Fruit fly (Drosophila melanogaster): ENCODE results near the gene Prosbeta6.
A peak's percentile ranks its signal among the peaks of the same experiment; 100 is the strongest.

Gene Prosbeta6

dm6 chr3L:16587994-16588622 is 22.1 kb downstream of the Prosbeta6 start (continued):
- TF ChIP-seq Lpt (GFP tag; optimal IDR thresholded peaks at IDR 0.05) (no peak), Gug (GFP tag; IDR thresholded peaks at IDR 0.05) (no peak), ss (GFP tag; optimal IDR thresholded peaks at IDR 0.05) (no peak), spab (GFP tag; optimal IDR thresholded peaks at IDR 0.05) (no peak), Hr39 (GFP tag; optimal IDR thresholded peaks at IDR 0.05) (peak; percentile 49), achi (GFP tag; optimal IDR thresholded peaks at IDR 0.05) (no peak), Eip78C (GFP tag) (peak; percentile 55), CG11762 (GFP tag; optimal IDR thresholded peaks at IDR 0.05; ENCODE audit: insufficient read depth) (no peak), CG10669 (GFP tag; optimal IDR thresholded peaks at IDR 0.05) (no peak), Blimp-1 (GFP tag; optimal IDR thresholded peaks at IDR 0.05) (no peak), Eip93F (GFP tag; optimal IDR thresholded peaks at IDR 0.05) (no peak), Hr4 (GFP tag; optimal IDR thresholded peaks at IDR 0.05) (no peak), CG8632 (GFP tag; optimal IDR thresholded peaks at IDR 0.05) (peak; percentile 20), eg (GFP tag; IDR thresholded peaks at IDR 0.05) (peak; percentile 73), cyc (GFP tag; optimal IDR thresholded peaks at IDR 0.05) (peak; percentile 50), Met (GFP tag; optimal IDR thresholded peaks at IDR 0.05) (no peak), dsx (GFP tag; optimal IDR thresholded peaks at IDR 0.05; ENCODE audit: poor library complexity, severe bottlenecking) (peak; percentile 7), CG11294 (GFP tag; IDR thresholded peaks at IDR 0.05) (no peak), vri (GFP tag; optimal IDR thresholded peaks at IDR 0.05) (no peak), Ets21C (GFP tag; optimal IDR thresholded peaks at IDR 0.05) (peak; percentile 54), CG10631 (GFP tag; optimal IDR thresholded peaks at IDR 0.05) (no peak), CG31627 (GFP tag; optimal IDR thresholded peaks at IDR 0.05) (peak; percentile 61), Hr38 (GFP tag; optimal IDR thresholded peaks at IDR 0.05) (no peak), net (GFP tag; optimal IDR thresholded peaks at IDR 0.05) (no peak), topi (GFP tag; optimal IDR thresholded peaks at IDR 0.05) (peak; percentile 42), CG8319 (GFP tag; optimal IDR thresholded peaks at IDR 0.05) (no peak), CG16779 (tag; optimal IDR thresholded peaks at IDR 0.05) (no peak), fd59A (GFP tag; optimal IDR thresholded peaks at IDR 0.05) (no peak)

- no peak for TF ChIP-seq Sox102F (GFP tag; optimal IDR thresholded peaks at IDR 0.05)
- no peak for TF ChIP-seq CG7368 (GFP tag; optimal IDR thresholded peaks at IDR 0.05)
- no peak for TF ChIP-seq Hr39 (GFP tag; optimal IDR thresholded peaks at IDR 0.05)
- no peak for TF ChIP-seq CG10669 (GFP tag; optimal IDR thresholded peaks at IDR 0.05)
- peak; percentile 32 for TF ChIP-seq Sox14 (GFP tag; optimal IDR thresholded peaks at IDR 0.05)
These were observed 23.2 kb downstream of the Prosbeta6 start, which contains the start of the genes Syx8 and CG32163 for dm6 chr3L:16586989-16587388. Syx8 (minus strand) TSS chr3L:16587057. CG32163 (plus strand) TSS chr3L:16587157.

dm6 chr3L:16584074-16584578 is 26.1 kb downstream of the Prosbeta6 start, which contains the start of gene UQCR-C2:
UQCR-C2 (plus strand) TSS chr3L:16584124.
- TF ChIP-seq spab (GFP tag; optimal IDR thresholded peaks at IDR 0.05) (no peak), CG3919 (GFP tag; optimal IDR thresholded peaks at IDR 0.05) (no peak), CG6163 (GFP tag; IDR thresholded peaks at IDR 0.05) (no peak), Hr4 (GFP tag; optimal IDR thresholded peaks at IDR 0.05) (no peak), CG10631 (GFP tag; optimal IDR thresholded peaks at IDR 0.05) (no peak), Ets21C (GFP tag; optimal IDR thresholded peaks at IDR 0.05) (no peak), Sox14 (GFP tag; optimal IDR thresholded peaks at IDR 0.05) (peak; percentile 34), CG1621 (tag; optimal IDR thresholded peaks at IDR 0.05) (peak; percentile 78), net (GFP tag; optimal IDR thresholded peaks at IDR 0.05) (no peak), Smox (GFP tag; optimal IDR thresholded peaks at IDR 0.05) (no peak), Blimp-1 (GFP tag; optimal IDR thresholded peaks at IDR 0.05) (no peak), fd59A (GFP tag; optimal IDR thresholded peaks at IDR 0.05) (no peak), CG10669 (GFP tag; optimal IDR thresholded peaks at IDR 0.05) (no peak), CG3032 (tag; optimal IDR thresholded peaks at IDR 0.05) (peak; percentile 17), CG6808 (GFP tag; optimal IDR thresholded peaks at IDR 0.05) (no peak), OdsH (GFP tag; optimal IDR thresholded peaks at IDR 0.05) (no peak), fd85E (GFP tag; optimal IDR thresholded peaks at IDR 0.05) (no peak), CG11902 (GFP tag; optimal IDR thresholded peaks at IDR 0.05) (no peak), cyc (GFP tag; optimal IDR thresholded peaks at IDR 0.05) (no peak), vri (GFP tag; optimal IDR thresholded peaks at IDR 0.05) (no peak), lz (GFP tag; optimal IDR thresholded peaks at IDR 0.05) (peak; percentile 31), esn (GFP tag; optimal IDR thresholded peaks at IDR 0.05) (peak; percentile 18), Hr38 (GFP tag; optimal IDR thresholded peaks at IDR 0.05) (no peak), pdm3 (GFP tag; optimal IDR thresholded peaks at IDR 0.05) (no peak), CG6792 (GFP tag; optimal IDR thresholded peaks at IDR 0.05) (no peak), CG11762 (GFP tag; optimal IDR thresholded peaks at IDR 0.05; ENCODE audit: insufficient read depth) (no peak), dac (GFP tag; optimal IDR thresholded peaks at IDR 0.05) (no peak), CG31627 (GFP tag; optimal IDR thresholded peaks at IDR 0.05) (no peak), CG8319 (GFP tag; optimal IDR thresholded peaks at IDR 0.05) (no peak), Met (GFP tag; optimal IDR thresholded peaks at IDR 0.05) (no peak)

Data from whole organism, prepupa.